Fruit fly (Drosophila melanogaster) whole organism, pupa: Measurements from ENCODE around the gene CG33947.

Experiments
- CG10348 ChIP-seq: fragments of 200-800 bp; sonication (Bioruptor generic); IDR thresholded peaks from 2 replicates; pipeline ENCODE4 v1.3.6; 2022; ENCODE audit warnings: missing biosample characterization, missing genetic modification characterization
- CG12605 ChIP-seq: fragments of 200-800 bp; sonication (Bioruptor generic); IDR thresholded peaks from 2 replicates; pipeline ENCODE4 v1.3.6; 2022; ENCODE audit warnings: missing biosample characterization, missing genetic modification characterization
- CG13204 ChIP-seq: fragments of 200-800 bp; sonication (Bioruptor generic); optimal IDR thresholded peaks from 2 replicates; lab custom pipeline; 2018; ENCODE audit warnings: missing biosample characterization, mild to moderate bottlenecking, missing genetic modification characterization, moderate library complexity
- CG14655 ChIP-seq: fragments of 200-800 bp; sonication (Bioruptor generic); optimal IDR thresholded peaks from 3 replicates; lab custom pipeline; 2017; ENCODE audit warnings: mild to moderate bottlenecking, missing biosample characterization, missing genetic modification reagents, missing genetic modification characterization
- CG15710 ChIP-seq: fragments of 200-800 bp; sonication (Bioruptor generic); optimal IDR thresholded peaks from 2 replicates; lab custom pipeline; 2018; ENCODE audit warnings: missing biosample characterization, mild to moderate bottlenecking, missing genetic modification characterization, moderate library complexity
- CG17806 ChIP-seq: fragments of 200-800 bp; sonication (Bioruptor generic); optimal IDR thresholded peaks from 2 replicates; lab custom pipeline; 2018; ENCODE audit warnings: missing biosample characterization, mild to moderate bottlenecking, missing genetic modification characterization, moderate library complexity
- CG32121 ChIP-seq: fragments of 200-800 bp; sonication (Bioruptor generic); IDR thresholded peaks from 2 replicates; pipeline ENCODE4 v1.3.6; 2022; ENCODE audit warnings: missing biosample characterization, missing genetic modification characterization
- CG34367 ChIP-seq: fragments of 200-800 bp; sonication (Bioruptor generic); optimal IDR thresholded peaks from 2 replicates; lab custom pipeline; 2018; ENCODE audit warnings: missing biosample characterization, mild to moderate bottlenecking, missing genetic modification characterization
- CG4496 ChIP-seq: fragments of 200-800 bp; sonication (Bioruptor generic); IDR thresholded peaks from 3 replicates; pipeline ENCODE4 v1.3.6; 2022; ENCODE audit warnings: missing biosample characterization, missing genetic modification characterization
- CG8159 ChIP-seq: fragments of 200-800 bp; sonication (Bioruptor generic); optimal IDR thresholded peaks from 3 replicates; lab custom pipeline; 2018; ENCODE audit warnings: missing biosample characterization, mild to moderate bottlenecking, missing genetic modification characterization, moderate library complexity
- CG8301 ChIP-seq: fragments of 200-800 bp; sonication (Bioruptor generic); optimal IDR thresholded peaks from 2 replicates; lab custom pipeline; 2018; ENCODE audit warnings: missing biosample characterization, mild to moderate bottlenecking, missing genetic modification characterization
- CG9948 ChIP-seq: fragments of 200-800 bp; sonication (Bioruptor generic); optimal IDR thresholded peaks from 2 replicates; lab custom pipeline; 2018; ENCODE audit warnings: missing biosample characterization, mild to moderate bottlenecking, missing genetic modification characterization, moderate library complexity
- D1 ChIP-seq: fragments of 200-800 bp; sonication (Bioruptor generic); optimal IDR thresholded peaks from 2 replicates; lab custom pipeline; 2018; ENCODE audit warnings: missing biosample characterization, mild to moderate bottlenecking, missing genetic modification characterization, moderate library complexity
- EcR ChIP-seq: fragments of 200-800 bp; sonication (Bioruptor generic); optimal IDR thresholded peaks from 3 replicates; lab custom pipeline; 2019; ENCODE audit warnings: missing biosample characterization, missing genetic modification characterization, mild to moderate bottlenecking, moderate library complexity, missing genetic modification reagents
- Ets98B ChIP-seq: fragments of 200-800 bp; sonication (Bioruptor generic); IDR thresholded peaks from 2 replicates; pipeline ENCODE4 v1.3.6; 2022; ENCODE audit warnings: missing biosample characterization, missing genetic modification characterization
- Pif1A ChIP-seq: fragments of 200-800 bp; sonication (Bioruptor generic); optimal IDR thresholded peaks from 3 replicates; lab custom pipeline; 2016; ENCODE audit warnings: missing biosample characterization, missing genetic modification characterization
- Pif1B ChIP-seq: fragments of 200-800 bp; sonication (Bioruptor generic); optimal IDR thresholded peaks from 3 replicates; lab custom pipeline; 2016; ENCODE audit warnings: missing biosample characterization, missing genetic modification characterization
- Snoo ChIP-seq: fragments of 200-800 bp; sonication (Bioruptor generic); optimal IDR thresholded peaks from 3 replicates; lab custom pipeline; 2017; ENCODE audit warnings: missing biosample characterization, mild to moderate bottlenecking, missing genetic modification characterization, inconsistent platforms
- fd96Ca ChIP-seq: fragments of 200-800 bp; sonication (Bioruptor generic); IDR thresholded peaks from 3 replicates; pipeline ENCODE4 v1.3.6; 2022; ENCODE audit warnings: missing biosample characterization, missing genetic modification characterization
- gl ChIP-seq: fragments of 200-800 bp; sonication (Bioruptor generic); optimal IDR thresholded peaks from 2 replicates; lab custom pipeline; 2018; ENCODE audit warnings: missing biosample characterization, mild to moderate bottlenecking, missing genetic modification characterization
- rn ChIP-seq: fragments of 200-800 bp; sonication (Bioruptor generic); IDR thresholded peaks from 2 replicates; pipeline ENCODE4 v1.3.6; 2022; ENCODE audit warnings: missing biosample characterization, missing genetic modification characterization

The CG33947 gene

DNA sequence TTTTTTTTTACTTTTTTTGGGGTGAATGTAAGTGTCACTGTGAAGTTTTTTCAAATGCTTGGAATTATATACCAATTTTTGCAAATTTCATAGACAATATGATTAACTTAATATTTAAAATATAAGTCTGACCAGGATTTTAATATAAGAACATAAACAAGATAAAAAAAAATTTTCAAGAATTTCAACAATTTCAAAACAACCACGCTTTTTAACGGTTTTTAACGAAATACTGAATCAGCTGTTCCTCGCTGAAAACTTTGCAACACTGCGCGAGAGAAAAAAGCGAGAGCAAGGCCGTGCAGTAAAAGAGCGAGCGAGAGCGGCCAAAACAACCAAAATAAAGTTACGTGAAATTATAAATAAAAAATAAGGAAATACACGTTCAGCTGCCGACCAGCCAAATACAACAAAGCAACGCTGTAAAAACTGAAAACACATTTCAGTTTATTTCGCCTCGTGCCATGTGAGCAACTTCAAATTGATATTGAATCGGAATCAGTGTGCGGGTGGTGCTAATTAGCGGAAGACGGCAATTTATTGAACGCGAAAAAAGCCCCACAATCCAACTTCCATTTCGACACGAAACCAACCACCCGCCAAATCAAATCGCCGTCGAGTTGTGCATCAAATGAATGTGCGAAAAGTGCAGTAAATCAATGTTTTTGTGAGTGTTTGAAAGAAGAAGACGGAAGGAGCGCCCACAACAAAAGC is at the start of gene CG33947, which contains the start of the genes CG46439 and Iyd:
Gene CG33947, plus strand, starts transcription at position 302 of the 714 bp plus-strand sequence.
Gene CG46439, minus strand, starts transcription at position 51 of the 714 bp plus-strand sequence.
Gene Iyd, minus strand, starts transcription at position 51 of the 714 bp plus-strand sequence.
- TF ChIP-seq CG13204 (GFP tag; lab: Kevin White, UChicago) (peak; percentile 13), rn (0 out of 2 replicates have a peak, but pooled peaks have one; percentile 6), CG8159 (tag; lab: Kevin White, UChicago) (peak; percentile 71), gl (tag; lab: Kevin White, UChicago) (peak; percentile 93), Pif1B (GFP tag; lab: Kevin White, UChicago) (peak; percentile 87), CG9948 (tag; lab: Kevin White, UChicago) (peak; percentile 41), D1 (tag; lab: Kevin White, UChicago) (peak; percentile 69), fd96Ca (peak; percentile 82), CG8301 (tag; lab: Kevin White, UChicago) (peak; percentile 76), CG10348 (GFP tag; lab: Robert Waterston, UW) (no peak), CG34367 (tag; lab: Kevin White, UChicago) (peak; percentile 51), Snoo (peak; percentile 42), CG14655 (GFP tag; lab: Kevin White, UChicago) (peak; percentile 74), CG12605 (GFP tag; lab: Robert Waterston, UW) (peak; percentile 94), CG15710 (tag; lab: Kevin White, UChicago) (peak; percentile 61), CG32121 (GFP tag; lab: Robert Waterston, UW) (peak; percentile 69), EcR (GFP tag; lab: Kevin White, UChicago) (no peak), CG17806 (tag; lab: Kevin White, UChicago) (peak; percentile 61), Pif1A (GFP tag; lab: Kevin White, UChicago) (peak; percentile 88), Ets98B (GFP tag; lab: Robert Waterston, UW) (peak; percentile 76), CG4496 (peak; percentile 83)

DNA sequence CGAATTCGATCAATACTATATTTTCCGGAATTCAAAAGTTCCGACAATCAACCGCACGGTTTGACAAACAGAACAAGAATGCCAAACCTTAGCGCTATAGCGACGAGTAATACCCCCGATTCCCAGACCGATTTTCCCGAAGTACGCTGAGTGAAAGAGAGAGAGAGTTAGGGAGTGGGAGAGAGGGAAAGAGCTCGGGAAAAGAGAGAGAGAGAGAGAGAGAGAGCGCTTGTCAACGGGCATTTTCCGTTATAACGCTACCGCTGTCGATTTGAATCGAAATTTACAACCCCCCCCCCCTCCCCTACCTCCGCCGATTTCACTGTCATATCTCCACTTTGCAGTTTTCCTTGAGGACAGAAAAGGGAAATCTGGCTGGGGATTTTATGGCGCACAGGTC is 49.7 kb upstream of the CG33947 start:
- TF ChIP-seq CG4496 (no peak), CG8159 (tag; lab: Kevin White, UChicago) (no peak), Ets98B (GFP tag; lab: Robert Waterston, UW) (no peak), CG17806 (tag; lab: Kevin White, UChicago) (no peak), fd96Ca (no peak), EcR (GFP tag; lab: Kevin White, UChicago) (no peak), CG8301 (tag; lab: Kevin White, UChicago) (no peak), CG34367 (tag; lab: Kevin White, UChicago) (no peak), Pif1B (GFP tag; lab: Kevin White, UChicago) (no peak), CG12605 (GFP tag; lab: Robert Waterston, UW) (no peak), CG13204 (GFP tag; lab: Kevin White, UChicago) (no peak), CG32121 (GFP tag; lab: Robert Waterston, UW) (no peak), Pif1A (GFP tag; lab: Kevin White, UChicago) (no peak)

DNA sequence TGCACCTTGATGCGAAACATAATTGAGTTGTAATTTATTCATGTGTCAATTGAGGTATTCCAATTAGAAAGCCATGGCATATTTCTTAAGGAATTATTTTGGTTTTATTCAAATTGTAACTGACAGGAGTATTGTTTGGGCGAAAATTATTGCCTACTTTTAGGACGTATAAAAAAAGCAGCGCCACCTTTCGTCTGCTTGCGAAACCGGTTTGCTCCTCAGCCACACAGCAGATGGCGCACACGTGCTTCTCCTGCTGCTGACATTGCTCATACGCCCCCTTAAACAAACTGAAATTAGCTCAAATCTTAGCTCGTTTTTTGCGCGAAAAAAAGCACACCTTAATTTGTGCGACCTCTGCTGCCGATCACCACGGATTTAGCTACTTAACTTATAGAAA is 48.4 kb upstream of the CG33947 start:
- TF ChIP-seq Ets98B (GFP tag; lab: Robert Waterston, UW): peak; percentile 45; the same call in 1 of the 2 replicates
- no peak for TF ChIP-seq CG8159 (tag; lab: Kevin White, UChicago)
- TF ChIP-seq CG15710 (tag; lab: Kevin White, UChicago): no peak
- no peak for TF ChIP-seq Pif1B (GFP tag; lab: Kevin White, UChicago)
- TF ChIP-seq CG9948 (tag; lab: Kevin White, UChicago): no peak
- TF ChIP-seq CG13204 (GFP tag; lab: Kevin White, UChicago): no peak
- peak; percentile 1 for TF ChIP-seq gl (tag; lab: Kevin White, UChicago)
- no peak for TF ChIP-seq CG10348 (GFP tag; lab: Robert Waterston, UW)
- TF ChIP-seq Snoo: peak; percentile 68
- peak; percentile 13 for TF ChIP-seq Pif1A (GFP tag; lab: Kevin White, UChicago)
- no peak for TF ChIP-seq CG17806 (tag; lab: Kevin White, UChicago)
- TF ChIP-seq D1 (tag; lab: Kevin White, UChicago): peak; percentile 65
- no peak for TF ChIP-seq fd96Ca
- TF ChIP-seq CG4496: peak; percentile 79
- no peak for TF ChIP-seq CG8301 (tag; lab: Kevin White, UChicago)
- no peak for TF ChIP-seq CG14655 (GFP tag; lab: Kevin White, UChicago)
- TF ChIP-seq CG34367 (tag; lab: Kevin White, UChicago): peak; percentile 29
- 0 out of 2 replicates have a peak, but pooled peaks have one; percentile 36 for TF ChIP-seq CG32121 (GFP tag; lab: Robert Waterston, UW)
- TF ChIP-seq rn: no peak
- TF ChIP-seq CG12605 (GFP tag; lab: Robert Waterston, UW): no peak
- TF ChIP-seq EcR (GFP tag; lab: Kevin White, UChicago): no peak

DNA sequence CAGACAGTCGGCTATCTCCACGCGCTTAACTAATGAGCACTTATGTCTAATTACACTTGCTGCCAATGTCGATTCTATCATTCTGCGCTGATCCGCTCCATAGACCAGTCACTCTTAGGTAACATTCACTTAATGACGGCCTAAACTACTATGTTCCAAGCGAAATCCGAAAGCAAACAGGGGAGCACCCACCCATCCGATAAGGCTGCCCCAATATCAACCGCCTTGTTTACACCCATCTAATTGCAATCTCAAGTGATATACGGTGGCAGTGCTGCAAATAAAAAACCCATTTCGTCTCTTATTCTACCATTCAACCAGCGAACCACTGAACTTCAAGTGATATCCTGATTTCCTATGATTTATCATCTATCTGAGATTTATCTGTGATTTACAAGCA is 46.9 kb upstream of the CG33947 start:
- TF ChIP-seq CG8159 (tag; lab: Kevin White, UChicago): no peak
- TF ChIP-seq CG32121 (GFP tag; lab: Robert Waterston, UW): 0 out of 2 replicates have a peak, but pooled peaks have one; percentile 12
- TF ChIP-seq, all 21 proteins: peak for 1

DNA sequence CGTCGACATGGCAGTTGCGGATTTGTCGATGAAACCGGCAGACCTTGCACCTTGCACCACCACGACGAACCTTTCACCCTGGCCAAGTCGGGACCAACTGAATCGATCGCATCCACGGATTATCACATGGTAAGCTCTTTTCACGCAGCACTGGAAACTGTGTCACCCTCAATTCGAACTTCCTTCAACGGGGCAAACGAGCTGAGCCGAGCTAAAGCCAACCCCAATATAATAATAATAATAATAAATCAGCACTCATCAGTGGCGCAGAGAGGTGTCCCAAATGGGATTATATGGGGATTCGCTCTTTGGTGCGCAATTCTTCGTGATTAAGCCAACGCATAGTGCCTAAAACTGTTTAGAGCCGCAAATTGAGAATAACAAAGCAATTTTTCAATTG is 45.0 kb upstream of the CG33947 start, which contains the start of gene CG43693:
Gene CG43693, minus strand, starts transcription at position 101 of the 400 bp plus-strand sequence.
- TF ChIP-seq CG8301 (tag; lab: Kevin White, UChicago) (no peak), CG12605 (GFP tag; lab: Robert Waterston, UW) (no peak), fd96Ca (no peak), CG8159 (tag; lab: Kevin White, UChicago) (no peak), Snoo (no peak), rn (no peak), EcR (GFP tag; lab: Kevin White, UChicago) (no peak), Pif1A (GFP tag; lab: Kevin White, UChicago) (no peak), gl (tag; lab: Kevin White, UChicago) (no peak), Ets98B (GFP tag; lab: Robert Waterston, UW) (no peak)
